Worm (Caenorhabditis elegans) whole organism, L4/young adult: ENCODE results near the gene clh-5.

ENCODE experiments used
- dao-5 ChIP-seq: sonication (generic microtip); optimal IDR thresholded peaks from 2 replicates; lab custom pipeline; 2016; ENCODE audit warnings: missing genotype, missing genetic modification characterization, moderate library complexity, missing compliant biosample characterization
- him-1 ChIP-seq: sonication (generic microtip); optimal IDR thresholded peaks from 2 replicates; lab custom pipeline; 2016; ENCODE audit warnings: missing genotype, missing genetic modification reagents, missing genetic modification characterization, missing compliant biosample characterization

DNA sequence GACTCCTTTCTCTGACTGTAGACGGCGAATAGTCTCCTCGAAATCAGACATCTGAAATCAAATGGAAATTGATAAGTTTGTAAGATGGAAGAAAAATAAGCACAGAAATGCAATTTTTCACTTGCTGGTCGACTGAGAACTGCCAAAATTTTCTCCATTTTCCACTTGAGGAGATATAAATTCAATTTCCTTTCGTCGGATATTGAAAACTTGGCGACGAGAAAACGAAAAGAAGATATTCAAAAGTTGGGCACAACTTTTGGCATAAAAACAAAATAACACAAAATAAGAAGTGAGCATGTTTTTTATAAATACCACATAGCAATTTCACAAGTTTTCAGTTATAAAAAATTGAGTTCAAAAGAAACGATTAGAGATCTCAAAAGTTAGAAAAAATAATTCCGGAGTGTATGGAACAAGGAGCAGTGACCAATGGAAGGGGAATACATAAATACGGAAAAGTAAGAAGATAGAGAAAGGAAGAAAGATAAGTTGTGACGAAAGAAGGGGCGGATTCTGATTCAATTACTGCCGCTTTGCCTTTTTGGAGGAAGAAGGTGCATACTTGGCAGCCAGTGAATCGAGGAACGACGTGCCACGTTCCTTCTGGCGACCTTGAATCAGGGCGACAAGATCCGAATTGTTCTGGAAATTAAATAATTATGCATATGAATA is 8.8 kb upstream of the clh-5 start, which contains the start of gene dyrb-1:
- TF ChIP-seq dao-5 (tag; lab: Kevin White, UChicago) (no peak), him-1 (no peak)
